Worm (Caenorhabditis elegans) whole organism, L4 larva: ENCODE measurements around the gene nlp-41.

Experiments used
- F37D6.2 ChIP-seq: sonication (generic microtip); optimal IDR thresholded peaks from 2 replicates; lab custom pipeline; 2016; ENCODE audit warnings: mild to moderate bottlenecking, missing genetic modification characterization, missing compliant biosample characterization
- egl-27 ChIP-seq: sonication (generic microtip); optimal IDR thresholded peaks from 3 replicates; lab custom pipeline; 2017; ENCODE audit warnings: missing biosample characterization, missing genetic modification reagents, missing genetic modification characterization

ce11 chrII:14502997-14503396, 47.7 kb upstream of the nlp-41 start, which contains the start of gene K10H10.6:
- TF ChIP-seq F37D6.2 = no peak
- no peak for TF ChIP-seq egl-27 (tag; lab: Kevin White, UChicago)
